Worm (Caenorhabditis elegans) whole organism, early embryonic: ENCODE measurements around the gene F32A11.1.

Source experiments
- B0310.2 ChIP-seq: sonication (generic microtip); optimal IDR thresholded peaks from 2 replicates; lab custom pipeline; 2016; ENCODE audit warnings: mild to moderate bottlenecking, missing genetic modification characterization, missing compliant biosample characterization
- F13C5.2 ChIP-seq: sonication (generic microtip); optimal IDR thresholded peaks from 2 replicates; lab custom pipeline; 2017; ENCODE audit warnings: mild to moderate bottlenecking, missing genetic modification characterization, inconsistent platforms, missing compliant biosample characterization
- aly-1 ChIP-seq: sonication (generic microtip); optimal IDR thresholded peaks from 2 replicates; lab custom pipeline; 2016; ENCODE audit warnings: missing genetic modification characterization, missing compliant biosample characterization
- ama-1 ChIP-seq: fragments of 150-350 bp; optimal IDR thresholded peaks from 2 replicates; lab custom pipeline; 2014
- ceh-13 ChIP-seq: fragments of 200-800 bp; sonication (Bioruptor generic); optimal IDR thresholded peaks from 2 replicates; lab custom pipeline; 2018; ENCODE audit warnings: mild to moderate bottlenecking, missing genetic modification characterization, missing compliant biosample characterization
- ceh-36 ChIP-seq: sonication (generic microtip); optimal IDR thresholded peaks from 2 replicates; lab custom pipeline; 2016; ENCODE audit warnings: missing genetic modification characterization, inconsistent platforms, missing compliant biosample characterization
- ets-7 ChIP-seq: sonication (generic microtip); optimal IDR thresholded peaks from 2 replicates; lab custom pipeline; 2016; ENCODE audit warnings: missing genotype, missing genetic modification characterization, missing compliant biosample characterization
- flt-1 ChIP-seq: fragments of 200-800 bp; sonication (Bioruptor generic); IDR thresholded peaks from 2 replicates; pipeline ENCODE4 v1.3.6; 2022; ENCODE audit warnings: missing genetic modification characterization, missing compliant biosample characterization
- hmbx-1 ChIP-seq: sonication (generic microtip); optimal IDR thresholded peaks from 2 replicates; lab custom pipeline; 2016; ENCODE audit warnings: mild to moderate bottlenecking, missing genetic modification characterization, missing compliant biosample characterization
- hmg-4 ChIP-seq: fragments of 200-800 bp; sonication (Bioruptor generic); optimal IDR thresholded peaks from 2 replicates; lab custom pipeline; 2018; ENCODE audit warnings: mild to moderate bottlenecking, missing genetic modification characterization, missing compliant biosample characterization
- hnd-1 ChIP-seq: sonication (generic microtip); optimal IDR thresholded peaks from 2 replicates; lab custom pipeline; 2016; ENCODE audit warnings: missing genetic modification characterization, missing compliant biosample characterization
- pes-1 ChIP-seq: fragments of 200-800 bp; sonication (Bioruptor generic); IDR thresholded peaks from 2 replicates; pipeline ENCODE4 v1.3.6; 2022; ENCODE audit warnings: missing genetic modification reagents, missing genetic modification characterization, missing compliant biosample characterization
- scrt-1 ChIP-seq: fragments of 200-800 bp; sonication (Bioruptor generic); IDR thresholded peaks from 2 replicates; pipeline ENCODE4 v1.3.6; 2022; ENCODE audit warnings: missing genetic modification characterization, missing compliant biosample characterization
- sea-1 ChIP-seq: fragments of 200-800 bp; sonication (Bioruptor generic); conservative IDR thresholded peaks from 2 replicates; pipeline ENCODE4 v1.3.6; 2022; ENCODE audit warnings: missing genetic modification characterization, missing compliant biosample characterization
- tbx-11 ChIP-seq: fragments of 200-800 bp; sonication (Bioruptor generic); IDR thresholded peaks from 2 replicates; pipeline ENCODE4 v1.3.6; 2022; ENCODE audit warnings: missing genetic modification characterization, missing compliant biosample characterization
- tbx-37 ChIP-seq: fragments of 200-800 bp; sonication (Bioruptor generic); conservative IDR thresholded peaks from 2 replicates; pipeline ENCODE4 v1.3.6; 2022; ENCODE audit warnings: missing genetic modification reagents, missing genetic modification characterization, missing compliant biosample characterization
- tra-4 ChIP-seq: sonication (generic microtip); optimal IDR thresholded peaks from 2 replicates; lab custom pipeline; 2017; ENCODE audit warnings: missing genetic modification characterization, missing compliant biosample characterization

Gene F32A11.1

ce11 chrII:13170696-13171095, 13.6 kb downstream of the F32A11.1 start:
- no peak for TF ChIP-seq aly-1
- no peak for TF ChIP-seq ets-7 (tag; lab: Kevin White, UChicago)
- no peak for TF ChIP-seq hmbx-1 (tag; lab: Kevin White, UChicago)
- TF ChIP-seq ceh-36 (tag; lab: Kevin White, UChicago) = no peak
- no peak for TF ChIP-seq flt-1 (GFP tag; lab: Robert Waterston, UW)
- no peak for TF ChIP-seq hnd-1 (tag; lab: Kevin White, UChicago)
- TF ChIP-seq scrt-1 (GFP tag; lab: Robert Waterston, UW) = no peak
- no peak for TF ChIP-seq pes-1 (GFP tag; lab: Robert Waterston, UW)
- no peak for TF ChIP-seq ama-1 (lab: Kevin White, UChicago)
- no peak for TF ChIP-seq hmg-4 (GFP tag; lab: Kevin White, UChicago)
- TF ChIP-seq ceh-13 (GFP tag; lab: Kevin White, UChicago) = no peak
- no peak for TF ChIP-seq tbx-37 (GFP tag; lab: Robert Waterston, UW)

ce11 chrII:13174435-13174834, 17.3 kb downstream of the F32A11.1 start:
- TF ChIP-seq aly-1 (no peak), sea-1 (GFP tag; lab: Robert Waterston, UW) (no peak), scrt-1 (GFP tag; lab: Robert Waterston, UW) (no peak), B0310.2 (tag; lab: Kevin White, UChicago) (no peak), ama-1 (lab: Kevin White, UChicago) (no peak), hnd-1 (tag; lab: Kevin White, UChicago) (no peak), tbx-11 (GFP tag; lab: Robert Waterston, UW) (no peak), flt-1 (GFP tag; lab: Robert Waterston, UW) (no peak), tbx-37 (GFP tag; lab: Robert Waterston, UW) (no peak), ceh-13 (GFP tag; lab: Kevin White, UChicago) (no peak), hmbx-1 (tag; lab: Kevin White, UChicago) (no peak), tra-4 (tag; lab: Kevin White, UChicago) (no peak), F13C5.2 (no peak), pes-1 (GFP tag; lab: Robert Waterston, UW) (no peak), hmg-4 (GFP tag; lab: Kevin White, UChicago) (no peak), ets-7 (tag; lab: Kevin White, UChicago) (no peak), ceh-36 (tag; lab: Kevin White, UChicago) (no peak)

- TF ChIP-seq tbx-37 (GFP tag; lab: Robert Waterston, UW) (no peak), F13C5.2 (no peak), pes-1 (GFP tag; lab: Robert Waterston, UW) (no peak), hmbx-1 (tag; lab: Kevin White, UChicago) (no peak), hmg-4 (GFP tag; lab: Kevin White, UChicago) (no peak), tbx-11 (GFP tag; lab: Robert Waterston, UW) (no peak), tra-4 (tag; lab: Kevin White, UChicago) (no peak), ama-1 (lab: Kevin White, UChicago) (no peak), ceh-13 (GFP tag; lab: Kevin White, UChicago) (no peak), hnd-1 (tag; lab: Kevin White, UChicago) (no peak), ets-7 (tag; lab: Kevin White, UChicago) (no peak), aly-1 (no peak), B0310.2 (tag; lab: Kevin White, UChicago) (no peak), flt-1 (GFP tag; lab: Robert Waterston, UW) (no peak)
These were observed 24.3 kb downstream of the F32A11.1 start, which contains the start of gene W09H1.1 for ce11 chrII:13181465-13181864. Gene W09H1.1, minus strand, starts transcription at chrII:13181565.

- TF ChIP-seq tra-4 (tag; lab: Kevin White, UChicago) (no peak), pes-1 (GFP tag; lab: Robert Waterston, UW) (no peak), aly-1 (no peak), sea-1 (GFP tag; lab: Robert Waterston, UW) (no peak), hmbx-1 (tag; lab: Kevin White, UChicago) (no peak)
These were observed 26.2 kb downstream of the F32A11.1 start, which contains the start of the genes W09H1.4 and his-73 for ce11 chrII:13183228-13183755. Gene W09H1.4, plus strand, starts transcription at chrII:13183528. Gene his-73, plus strand, starts transcription at chrII:13183705.

- TF ChIP-seq aly-1 (no peak), hmbx-1 (tag; lab: Kevin White, UChicago) (no peak), ceh-36 (tag; lab: Kevin White, UChicago) (no peak), scrt-1 (GFP tag; lab: Robert Waterston, UW) (no peak), tra-4 (tag; lab: Kevin White, UChicago) (no peak)
These were observed 27.0 kb downstream of the F32A11.1 start, which contains the start of gene W09H1.3 for ce11 chrII:13184129-13184528. Gene W09H1.3, plus strand, starts transcription at chrII:13184429.

- TF ChIP-seq hmg-4 (GFP tag; lab: Kevin White, UChicago) = no peak
- TF ChIP-seq tbx-11 (GFP tag; lab: Robert Waterston, UW) = no peak
- no peak for TF ChIP-seq ceh-13 (GFP tag; lab: Kevin White, UChicago)
- no peak for TF ChIP-seq hnd-1 (tag; lab: Kevin White, UChicago)
- no peak for TF ChIP-seq tbx-37 (GFP tag; lab: Robert Waterston, UW)
- no peak for TF ChIP-seq hmbx-1 (tag; lab: Kevin White, UChicago)
- no peak for TF ChIP-seq ama-1 (lab: Kevin White, UChicago)
- no peak for TF ChIP-seq flt-1 (GFP tag; lab: Robert Waterston, UW)
- TF ChIP-seq B0310.2 (tag; lab: Kevin White, UChicago) = no peak
- TF ChIP-seq sea-1 (GFP tag; lab: Robert Waterston, UW) = no peak
- TF ChIP-seq aly-1 = no peak
- TF ChIP-seq F13C5.2 = no peak
- TF ChIP-seq ets-7 (tag; lab: Kevin White, UChicago) = no peak
These were observed 30.1 kb downstream of the F32A11.1 start, which contains the start of gene mecr-1 for ce11 chrII:13187188-13187587. Gene mecr-1, minus strand, starts transcription at chrII:13187314.

- TF ChIP-seq ama-1 (lab: Kevin White, UChicago) = no peak
- no peak for TF ChIP-seq sea-1 (GFP tag; lab: Robert Waterston, UW)
- no peak for TF ChIP-seq scrt-1 (GFP tag; lab: Robert Waterston, UW)
- TF ChIP-seq ceh-36 (tag; lab: Kevin White, UChicago) = no peak
- no peak for TF ChIP-seq B0310.2 (tag; lab: Kevin White, UChicago)
- TF ChIP-seq hmg-4 (GFP tag; lab: Kevin White, UChicago) = no peak
- TF ChIP-seq pes-1 (GFP tag; lab: Robert Waterston, UW) = no peak
These were observed 31.0 kb downstream of the F32A11.1 start for ce11 chrII:13188084-13188483.
